Worm (Caenorhabditis elegans): ENCODE results near the gene Y54G2A.38.

Gene Y54G2A.38

ce11 chrIV:2771692-2772091 lies 12.4 kb downstream of the Y54G2A.38 start, which contains the start of gene Y54G2A.11:
Gene Y54G2A.11, minus strand, starts transcription at chrIV:2771792.
- TF ChIP-seq skn-1 (tag; optimal IDR thresholded peaks at IDR 0.05) (no peak), ztf-11 (tag; optimal IDR thresholded peaks at IDR 0.05) (no peak), Y55F3AM.14 (GFP tag; optimal IDR thresholded peaks at IDR 0.05) (no peak), unc-55 (GFP tag; optimal IDR thresholded peaks at IDR 0.05) (no peak), elt-3 (tag; optimal IDR thresholded peaks at IDR 0.05) (no peak), snpc-4 (tag; optimal IDR thresholded peaks at IDR 0.05) (no peak), ama-1 (optimal IDR thresholded peaks at IDR 0.05) (no peak), nhr-6 (tag; optimal IDR thresholded peaks at IDR 0.05) (no peak), nhr-77 (tag; optimal IDR thresholded peaks at IDR 0.05) (no peak), ceh-82 (tag; optimal IDR thresholded peaks at IDR 0.05) (no peak), nhr-237 (tag; optimal IDR thresholded peaks at IDR 0.05) (no peak), mbf-1 (tag; optimal IDR thresholded peaks at IDR 0.05) (no peak), ztf-1 (GFP tag; conservative IDR thresholded peaks at IDR 0.05) (no peak), nhr-11 (tag; optimal IDR thresholded peaks at IDR 0.05) (no peak), ZK546.5 (tag; optimal IDR thresholded peaks at IDR 0.05) (no peak), crh-2 (tag; optimal IDR thresholded peaks at IDR 0.05) (no peak), unc-62 (GFP tag; optimal IDR thresholded peaks at IDR 0.05) (no peak), sma-9 (GFP tag; optimal IDR thresholded peaks at IDR 0.05) (no peak), sma-9 (tag; optimal IDR thresholded peaks at IDR 0.05) (no peak), lsy-2 (tag; optimal IDR thresholded peaks at IDR 0.05) (no peak), gmeb-1 (tag; optimal IDR thresholded peaks at IDR 0.05) (no peak)

- TF ChIP-seq nhr-10 (tag; optimal IDR thresholded peaks at IDR 0.05), result no peak
- no peak for TF ChIP-seq unc-55 (GFP tag; optimal IDR thresholded peaks at IDR 0.05)
- TF ChIP-seq lin-39 (tag; optimal IDR thresholded peaks at IDR 0.05), result no peak
- TF ChIP-seq alr-1 (tag; optimal IDR thresholded peaks at IDR 0.05), result no peak
- peak; percentile 47 for TF ChIP-seq blmp-1 (tag; optimal IDR thresholded peaks at IDR 0.05; ENCODE audit: insufficient read depth)
- TF ChIP-seq lin-11 (tag; optimal IDR thresholded peaks at IDR 0.05), result no peak
- peak; percentile 74 for TF ChIP-seq Y55F3AM.14 (GFP tag; optimal IDR thresholded peaks at IDR 0.05)
- peak; percentile 56 for TF ChIP-seq nhr-25 (tag; optimal IDR thresholded peaks at IDR 0.05)
- TF ChIP-seq nhr-77 (tag; optimal IDR thresholded peaks at IDR 0.05), result no peak
Measured at ce11 chrIV:2772209-2772851, 13.1 kb downstream of the Y54G2A.38 start.

ce11 chrIV:2773382-2773979 lies 14.2 kb downstream of the Y54G2A.38 start:
- peak; percentile 15 for TF ChIP-seq lin-13 (GFP tag; optimal IDR thresholded peaks at IDR 0.05)
- peak; percentile 35 for TF ChIP-seq nhr-25 (tag; optimal IDR thresholded peaks at IDR 0.05)
- TF ChIP-seq peb-1 (tag; optimal IDR thresholded peaks at IDR 0.05), result no peak
- peak in 1 of 2 experiments; percentile 29 for TF ChIP-seq lsy-2 (tag; optimal IDR thresholded peaks at IDR 0.05)
- TF ChIP-seq ZK546.5 (tag; optimal IDR thresholded peaks at IDR 0.05), result no peak
- peak; percentile 35 for TF ChIP-seq sma-9 (GFP tag; optimal IDR thresholded peaks at IDR 0.05)
- TF ChIP-seq sma-9 (tag; optimal IDR thresholded peaks at IDR 0.05), result no peak
- TF ChIP-seq nhr-129 (tag; optimal IDR thresholded peaks at IDR 0.05), result peak; percentile 68

DNA sequence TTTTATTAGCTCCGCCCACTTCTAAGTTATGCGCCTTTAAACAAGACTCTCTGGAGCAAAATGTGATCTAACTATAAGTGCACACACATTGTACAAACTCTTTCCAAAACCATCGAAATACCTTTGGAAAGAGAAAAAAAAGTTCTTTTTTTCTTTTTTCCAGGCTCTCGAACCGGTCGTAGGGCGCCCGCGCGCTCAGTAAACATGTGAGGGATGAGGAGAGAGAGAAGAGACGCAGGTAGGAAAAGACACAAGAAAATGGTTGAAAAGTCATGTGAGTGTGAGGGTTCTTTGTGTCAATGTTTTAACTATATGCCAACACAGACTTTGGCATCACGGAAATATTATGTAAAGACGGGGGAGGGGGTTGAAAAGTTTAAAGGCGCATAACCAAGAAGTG lies 15.2 kb downstream of the Y54G2A.38 start:
- TF ChIP-seq nhr-6 (tag; optimal IDR thresholded peaks at IDR 0.05), result peak; percentile 57
- TF ChIP-seq lin-13 (GFP tag; optimal IDR thresholded peaks at IDR 0.05), result peak; percentile 79
- TF ChIP-seq ztf-4 (tag; optimal IDR thresholded peaks at IDR 0.05), result no peak
- TF ChIP-seq ama-1 (optimal IDR thresholded peaks at IDR 0.05), result peak; percentile 84
- no peak for TF ChIP-seq skn-1 (tag; optimal IDR thresholded peaks at IDR 0.05)
- TF ChIP-seq nhr-25 (tag; optimal IDR thresholded peaks at IDR 0.05), result peak; percentile 91
- TF ChIP-seq sem-4 (tag; optimal IDR thresholded peaks at IDR 0.05), result peak; percentile 39
- no peak for TF ChIP-seq ceh-16 (tag; optimal IDR thresholded peaks at IDR 0.05)
- peak; percentile 59 for TF ChIP-seq fos-1 (tag; optimal IDR thresholded peaks at IDR 0.05)
- peak; percentile 88 for TF ChIP-seq crh-2 (tag; optimal IDR thresholded peaks at IDR 0.05)
- TF ChIP-seq nhr-12 (tag; optimal IDR thresholded peaks at IDR 0.05), result no peak
- TF ChIP-seq F13H6.1 (tag; optimal IDR thresholded peaks at IDR 0.05), result peak; percentile 91
- no peak for TF ChIP-seq unc-62 (GFP tag; optimal IDR thresholded peaks at IDR 0.05)
- TF ChIP-seq ZK546.5 (tag; optimal IDR thresholded peaks at IDR 0.05), result no peak
- no peak for TF ChIP-seq unc-39 (tag; optimal IDR thresholded peaks at IDR 0.05)
- no peak for TF ChIP-seq ceh-82 (tag; optimal IDR thresholded peaks at IDR 0.05)
- TF ChIP-seq peb-1 (tag; optimal IDR thresholded peaks at IDR 0.05), result no peak
- no peak for TF ChIP-seq aly-2 (tag; optimal IDR thresholded peaks at IDR 0.05)
- TF ChIP-seq ztf-1 (GFP tag; conservative IDR thresholded peaks at IDR 0.05), result no peak
- no peak for TF ChIP-seq nhr-11 (tag; optimal IDR thresholded peaks at IDR 0.05)
- peak in 1 of 2 experiments; percentile 82 for TF ChIP-seq lsy-2 (tag; optimal IDR thresholded peaks at IDR 0.05)
- TF ChIP-seq nhr-77 (tag; optimal IDR thresholded peaks at IDR 0.05), result no peak
- no peak for TF ChIP-seq dmd-4 (tag; optimal IDR thresholded peaks at IDR 0.05)
- TF ChIP-seq blmp-1 (tag; optimal IDR thresholded peaks at IDR 0.05; ENCODE audit: insufficient read depth), result peak; percentile 23
- peak; percentile 72 for TF ChIP-seq gmeb-1 (tag; optimal IDR thresholded peaks at IDR 0.05)
- peak; percentile 59 for TF ChIP-seq nhr-21 (tag; optimal IDR thresholded peaks at IDR 0.05)
- peak; percentile 16 for TF ChIP-seq Y55F3AM.14 (GFP tag; optimal IDR thresholded peaks at IDR 0.05)
- no peak for TF ChIP-seq alr-1 (tag; optimal IDR thresholded peaks at IDR 0.05)
- peak; percentile 84 for TF ChIP-seq nhr-129 (tag; optimal IDR thresholded peaks at IDR 0.05)
- no peak for TF ChIP-seq ztf-11 (tag; optimal IDR thresholded peaks at IDR 0.05)
- TF ChIP-seq sma-3 (GFP tag; optimal IDR thresholded peaks at IDR 0.05), result peak; percentile 62
- no peak for TF ChIP-seq R02D3.7 (tag; optimal IDR thresholded peaks at IDR 0.05)
- no peak for TF ChIP-seq mbf-1 (tag; optimal IDR thresholded peaks at IDR 0.05)
- no peak for TF ChIP-seq nhr-10 (tag; optimal IDR thresholded peaks at IDR 0.05)
- peak; percentile 89 for TF ChIP-seq C34F6.9 (tag; optimal IDR thresholded peaks at IDR 0.05)

Data from whole organism, L2 larva.